Worm (Caenorhabditis elegans): ENCODE results near the gene epg-7.

Gene epg-7

ce11 chrX:7334302-7334724 is at the start of gene epg-7:
Gene epg-7, plus strand, starts transcription at chrX:7334714.
- TF ChIP-seq ceh-36 (tag; optimal IDR thresholded peaks at IDR 0.05): no peak
- TF ChIP-seq aly-1 (tag; optimal IDR thresholded peaks at IDR 0.05): no peak
- peak; percentile 42 for TF ChIP-seq F13C5.2 (tag; optimal IDR thresholded peaks at IDR 0.05)
- TF ChIP-seq tra-4 (tag; optimal IDR thresholded peaks at IDR 0.05): no peak
- peak; percentile 78 for TF ChIP-seq hmg-4 (GFP tag; optimal IDR thresholded peaks at IDR 0.05)

DNA sequence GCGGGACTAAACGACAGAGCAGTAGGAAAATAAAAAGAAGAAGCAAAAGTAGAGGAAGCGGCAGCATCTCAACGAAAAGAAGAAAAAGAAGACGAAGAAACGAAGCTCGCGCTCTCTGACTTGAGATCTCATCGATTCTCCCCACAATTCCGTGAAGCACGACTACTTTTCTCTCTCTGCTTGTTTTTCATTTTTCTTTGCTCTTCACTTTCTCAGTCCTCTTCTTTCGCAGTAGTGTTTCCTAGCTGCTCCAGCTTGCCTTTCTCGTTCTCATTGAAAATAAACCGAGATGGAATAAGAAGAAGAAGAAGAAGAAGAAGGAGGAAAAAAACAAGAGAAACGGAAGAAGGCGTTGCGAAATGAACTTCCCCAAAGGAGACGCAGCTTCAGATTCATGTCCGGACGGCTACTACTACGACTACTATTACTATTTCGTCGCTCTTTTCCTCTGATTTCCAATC is 49.8 kb upstream of the epg-7 start:
- TF ChIP-seq B0310.2 (tag; optimal IDR thresholded peaks at IDR 0.05) (no peak), aly-1 (tag; optimal IDR thresholded peaks at IDR 0.05) (no peak), tbx-37 (GFP tag; conservative IDR thresholded peaks at IDR 0.05) (no peak), ceh-13 (GFP tag; optimal IDR thresholded peaks at IDR 0.05) (no peak), tra-4 (tag; optimal IDR thresholded peaks at IDR 0.05) (no peak), flt-1 (GFP tag; IDR thresholded peaks at IDR 0.05) (no peak), hmg-4 (GFP tag; optimal IDR thresholded peaks at IDR 0.05) (no peak), ama-1 (optimal IDR thresholded peaks at IDR 0.05) (no peak), ceh-36 (tag; optimal IDR thresholded peaks at IDR 0.05) (no peak)

ce11 chrX:7289565-7289964 is 44.9 kb upstream of the epg-7 start:
- TF ChIP-seq ceh-36 (tag; optimal IDR thresholded peaks at IDR 0.05): no peak
- no peak for TF ChIP-seq ama-1 (optimal IDR thresholded peaks at IDR 0.05)
- no peak for TF ChIP-seq aly-1 (tag; optimal IDR thresholded peaks at IDR 0.05)
- no peak for TF ChIP-seq sea-1 (GFP tag; conservative IDR thresholded peaks at IDR 0.05)
- no peak for TF ChIP-seq tbx-37 (GFP tag; conservative IDR thresholded peaks at IDR 0.05)
- no peak for TF ChIP-seq hnd-1 (tag; optimal IDR thresholded peaks at IDR 0.05)
- TF ChIP-seq B0310.2 (tag; optimal IDR thresholded peaks at IDR 0.05): no peak
- TF ChIP-seq ceh-13 (GFP tag; optimal IDR thresholded peaks at IDR 0.05): no peak
- no peak for TF ChIP-seq F13C5.2 (tag; optimal IDR thresholded peaks at IDR 0.05)
- no peak for TF ChIP-seq tbx-11 (GFP tag; IDR thresholded peaks at IDR 0.05)
- no peak for TF ChIP-seq ets-7 (tag; optimal IDR thresholded peaks at IDR 0.05)
- no peak for TF ChIP-seq hmbx-1 (tag; optimal IDR thresholded peaks at IDR 0.05)
- TF ChIP-seq flt-1 (GFP tag; IDR thresholded peaks at IDR 0.05): no peak
- TF ChIP-seq tra-4 (tag; optimal IDR thresholded peaks at IDR 0.05): no peak

ce11 chrX:7290859-7291628 is 43.5 kb upstream of the epg-7 start:
- TF ChIP-seq scrt-1 (GFP tag; IDR thresholded peaks at IDR 0.05) (no peak), tra-4 (tag; optimal IDR thresholded peaks at IDR 0.05) (no peak), ceh-13 (GFP tag; optimal IDR thresholded peaks at IDR 0.05) (no peak), ets-7 (tag; optimal IDR thresholded peaks at IDR 0.05) (no peak), ceh-36 (tag; optimal IDR thresholded peaks at IDR 0.05) (no peak), pes-1 (GFP tag; IDR thresholded peaks at IDR 0.05) (no peak), tbx-37 (GFP tag; conservative IDR thresholded peaks at IDR 0.05) (no peak), tbx-11 (GFP tag; IDR thresholded peaks at IDR 0.05) (no peak), hnd-1 (tag; optimal IDR thresholded peaks at IDR 0.05) (no peak), hmg-4 (GFP tag; optimal IDR thresholded peaks at IDR 0.05) (no peak), B0310.2 (tag; optimal IDR thresholded peaks at IDR 0.05) (no peak), aly-1 (tag; optimal IDR thresholded peaks at IDR 0.05) (no peak), sea-1 (GFP tag; conservative IDR thresholded peaks at IDR 0.05) (no peak), F13C5.2 (tag; optimal IDR thresholded peaks at IDR 0.05) (no peak)

DNA sequence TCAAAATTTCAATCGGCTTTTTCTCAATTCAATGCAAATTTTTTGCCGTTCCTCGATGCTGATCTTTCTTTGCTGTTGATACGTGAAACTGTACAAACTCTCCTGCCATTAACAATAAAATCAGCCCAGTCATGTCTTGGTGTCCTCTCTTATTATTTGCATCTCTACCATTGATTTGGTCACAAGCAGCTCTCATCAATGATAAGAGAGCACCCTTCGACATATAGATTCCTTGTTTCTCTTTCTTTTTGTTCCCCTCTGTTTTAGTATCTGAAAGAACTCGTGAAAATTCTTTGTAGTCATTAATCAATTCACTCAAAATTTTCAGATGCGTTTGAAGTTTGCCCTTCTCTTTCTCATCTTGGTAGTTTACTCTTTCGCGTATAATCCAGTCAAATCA is 42.7 kb upstream of the epg-7 start, which contains the start of gene lron-7:
lron-7 (plus strand) TSS at position 323 of the 400 bp plus-strand sequence.
- TF ChIP-seq tbx-11 (GFP tag; IDR thresholded peaks at IDR 0.05) (no peak), hnd-1 (tag; optimal IDR thresholded peaks at IDR 0.05) (no peak), hmg-4 (GFP tag; optimal IDR thresholded peaks at IDR 0.05) (no peak), pes-1 (GFP tag; IDR thresholded peaks at IDR 0.05) (no peak), ceh-36 (tag; optimal IDR thresholded peaks at IDR 0.05) (no peak), scrt-1 (GFP tag; IDR thresholded peaks at IDR 0.05) (no peak), F13C5.2 (tag; optimal IDR thresholded peaks at IDR 0.05) (no peak), tra-4 (tag; optimal IDR thresholded peaks at IDR 0.05) (no peak), hmbx-1 (tag; optimal IDR thresholded peaks at IDR 0.05) (no peak)

DNA sequence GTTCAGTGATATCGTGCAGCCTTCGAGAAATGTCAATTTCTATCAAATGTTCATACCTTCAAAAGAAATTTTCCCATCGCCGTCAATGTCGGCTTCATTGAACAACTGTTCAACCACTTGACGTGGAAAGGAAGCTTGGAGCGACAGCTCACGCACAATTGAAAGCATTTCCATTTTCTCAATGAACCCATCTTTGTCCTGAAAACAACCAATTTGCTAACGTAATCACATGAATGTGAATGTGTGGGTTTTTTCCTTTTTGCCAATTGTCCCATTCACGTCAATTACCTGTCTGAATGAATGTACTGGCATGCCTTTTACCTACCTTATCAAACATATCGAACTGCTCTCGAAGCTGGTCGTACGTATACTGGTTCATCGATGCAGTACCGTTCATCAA is 38.2 kb upstream of the epg-7 start:
- no peak for TF ChIP-seq tra-4 (tag; optimal IDR thresholded peaks at IDR 0.05)
- no peak for TF ChIP-seq B0310.2 (tag; optimal IDR thresholded peaks at IDR 0.05)
- TF ChIP-seq pes-1 (GFP tag; IDR thresholded peaks at IDR 0.05): no peak
- TF ChIP-seq ceh-36 (tag; optimal IDR thresholded peaks at IDR 0.05): no peak
- TF ChIP-seq F13C5.2 (tag; optimal IDR thresholded peaks at IDR 0.05): no peak
- no peak for TF ChIP-seq sea-1 (GFP tag; conservative IDR thresholded peaks at IDR 0.05)
- TF ChIP-seq tbx-37 (GFP tag; conservative IDR thresholded peaks at IDR 0.05): no peak
- no peak for TF ChIP-seq ceh-13 (GFP tag; optimal IDR thresholded peaks at IDR 0.05)
- no peak for TF ChIP-seq tbx-11 (GFP tag; IDR thresholded peaks at IDR 0.05)
- no peak for TF ChIP-seq ets-7 (tag; optimal IDR thresholded peaks at IDR 0.05)
- TF ChIP-seq ama-1 (optimal IDR thresholded peaks at IDR 0.05): no peak
- TF ChIP-seq flt-1 (GFP tag; IDR thresholded peaks at IDR 0.05): no peak
- no peak for TF ChIP-seq hmg-4 (GFP tag; optimal IDR thresholded peaks at IDR 0.05)
- no peak for TF ChIP-seq hnd-1 (tag; optimal IDR thresholded peaks at IDR 0.05)

- TF ChIP-seq ceh-36 (tag; optimal IDR thresholded peaks at IDR 0.05) (no peak), hmg-4 (GFP tag; optimal IDR thresholded peaks at IDR 0.05) (no peak), tbx-11 (GFP tag; IDR thresholded peaks at IDR 0.05) (no peak), F13C5.2 (tag; optimal IDR thresholded peaks at IDR 0.05) (no peak), hnd-1 (tag; optimal IDR thresholded peaks at IDR 0.05) (no peak), flt-1 (GFP tag; IDR thresholded peaks at IDR 0.05) (no peak), tbx-37 (GFP tag; conservative IDR thresholded peaks at IDR 0.05) (no peak)
These were observed 35.9 kb upstream of the epg-7 start, which contains the start of gene K03A1.4 for ce11 chrX:7298652-7299051. Gene K03A1.4, minus strand, starts transcription at chrX:7298752.

Data from whole organism, early embryonic.